Fruit fly (Drosophila melanogaster): Measurements from ENCODE around the gene Prosalpha2.

- TF ChIP-seq Crg-1 (GFP tag; optimal IDR thresholded peaks at IDR 0.05) (no peak), CG14711 (tag; optimal IDR thresholded peaks at IDR 0.05) (no peak), Mnt (GFP tag; optimal IDR thresholded peaks at IDR 0.05) (no peak)
These were observed 35.2 kb upstream of the Prosalpha2 start, which contains the start of the genes CG10096 and CG10097 for dm6 chr3R:12395880-12396279.
